Worm (Caenorhabditis elegans) whole organism, young adult: Measurements from ENCODE around the gene C18D4.3.

Experiments used
- B0261.1 ChIP-seq: sonication (generic microtip); optimal IDR thresholded peaks from 2 replicates; lab custom pipeline; 2016; ENCODE audit warnings: mild to moderate bottlenecking, missing genetic modification characterization, moderate library complexity, missing compliant biosample characterization
- C17E4.6 ChIP-seq: fragments of 200-800 bp; sonication (Bioruptor generic); IDR thresholded peaks from 2 replicates; pipeline ENCODE4 v1.3.6; 2022; ENCODE audit warnings: missing genetic modification reagents, missing genetic modification characterization, missing compliant biosample characterization
- D2030.7 ChIP-seq: fragments of 200-800 bp; sonication (Bioruptor generic); IDR thresholded peaks from 2 replicates; pipeline ENCODE4 v1.3.6; 2022; ENCODE audit warnings: missing genetic modification reagents, missing genetic modification characterization, missing compliant biosample characterization
- F10E7.11 ChIP-seq: sonication (generic microtip); optimal IDR thresholded peaks from 2 replicates; lab custom pipeline; 2017; ENCODE audit warnings: mild to moderate bottlenecking, missing genetic modification characterization, moderate library complexity, missing compliant biosample characterization
- F33H1.4 ChIP-seq: fragments of 200-800 bp; sonication (Bioruptor generic); IDR thresholded peaks from 2 replicates; pipeline ENCODE4 v1.3.6; 2022; ENCODE audit warnings: missing genetic modification reagents, missing genetic modification characterization, missing compliant biosample characterization
- F49E8.2 ChIP-seq: sonication (generic microtip); optimal IDR thresholded peaks from 3 replicates; lab custom pipeline; 2017; ENCODE audit warnings: missing genetic modification characterization, mild to moderate bottlenecking, missing compliant biosample characterization, antibody characterized with exemption, moderate library complexity; ENCODE audit not compliant: insufficient read depth
- F52B5.7 ChIP-seq: sonication (generic microtip); optimal IDR thresholded peaks from 2 replicates; lab custom pipeline; 2016; ENCODE audit warnings: mild to moderate bottlenecking, missing genetic modification characterization, missing compliant biosample characterization
- F55B11.4 ChIP-seq: sonication (generic microtip); optimal IDR thresholded peaks from 2 replicates; lab custom pipeline; 2016; ENCODE audit warnings: missing compliant biosample characterization, missing genetic modification characterization, borderline replicate concordance; ENCODE audit not compliant: insufficient read depth
- T07F8.4 ChIP-seq: sonication (generic microtip); optimal IDR thresholded peaks from 2 replicates; lab custom pipeline; 2016; ENCODE audit warnings: mild to moderate bottlenecking, missing genetic modification characterization, moderate library complexity, missing compliant biosample characterization
- T26A5.8 ChIP-seq: sonication (generic microtip); optimal IDR thresholded peaks from 2 replicates; lab custom pipeline; 2016; ENCODE audit warnings: missing genetic modification characterization, missing compliant biosample characterization
- ZK185.1 ChIP-seq: sonication (generic microtip); optimal IDR thresholded peaks from 2 replicates; lab custom pipeline; 2016; ENCODE audit warnings: mild to moderate bottlenecking, missing genetic modification characterization, missing compliant biosample characterization; ENCODE audit not compliant: poor library complexity, severe bottlenecking
- akir-1 ChIP-seq: fragments of 200-800 bp; sonication (Bioruptor generic); optimal IDR thresholded peaks from 2 replicates; lab custom pipeline; 2018; ENCODE audit warnings: mild to moderate bottlenecking, missing genetic modification characterization, moderate library complexity, missing compliant biosample characterization
- ama-1 ChIP-seq, 3 experiments: fragments of 150-350 bp in 1 of 3; sonication (generic microtip) in 2 of 3; optimal IDR thresholded peaks; 2 replicates each; lab custom pipeline; 2014 to 2018; ENCODE audit warnings: missing biosample characterization in 2 of 3, missing genetic modification characterization in 2 of 3, missing genetic modification reagents in 2 of 3
- aptf-2 ChIP-seq: fragments of 200-800 bp; sonication (Bioruptor generic); conservative IDR thresholded peaks from 2 replicates; pipeline ENCODE4 v1.3.6; 2022; ENCODE audit warnings: missing genetic modification reagents, missing genetic modification characterization, missing compliant biosample characterization
- attf-6 ChIP-seq: fragments of 200-800 bp; sonication (Bioruptor generic); IDR thresholded peaks from 2 replicates; pipeline ENCODE4 v1.3.6; 2022; ENCODE audit warnings: missing genetic modification reagents, missing genetic modification characterization, missing compliant biosample characterization
- bed-1 ChIP-seq: fragments of 200-800 bp; sonication (Bioruptor generic); IDR thresholded peaks from 2 replicates; pipeline ENCODE4 v1.3.6; 2022; ENCODE audit warnings: missing genetic modification reagents, missing genetic modification characterization, missing compliant biosample characterization
- ceh-40 ChIP-seq: fragments of 200-800 bp; sonication (Bioruptor generic); IDR thresholded peaks from 2 replicates; pipeline ENCODE4 v1.3.6; 2022; ENCODE audit warnings: missing genetic modification characterization, missing compliant biosample characterization
- ceh-79 ChIP-seq: sonication (generic microtip); optimal IDR thresholded peaks from 2 replicates; lab custom pipeline; 2017; ENCODE audit warnings: mild to moderate bottlenecking, missing genetic modification characterization, missing compliant biosample characterization
- die-1 ChIP-seq: sonication (generic microtip); optimal IDR thresholded peaks from 2 replicates; lab custom pipeline; 2016; ENCODE audit warnings: missing genotype, mild to moderate bottlenecking, missing genetic modification characterization, missing compliant biosample characterization
- ets-4 ChIP-seq: fragments of 200-800 bp; sonication (Bioruptor generic); optimal IDR thresholded peaks from 2 replicates; lab custom pipeline; 2018; ENCODE audit warnings: mild to moderate bottlenecking, missing genetic modification characterization, missing compliant biosample characterization
- fkh-3 ChIP-seq: sonication (generic microtip); optimal IDR thresholded peaks from 2 replicates; lab custom pipeline; 2016; ENCODE audit warnings: mild to moderate bottlenecking, missing genetic modification characterization, missing compliant biosample characterization
- hlh-12 ChIP-seq: sonication (generic microtip); optimal IDR thresholded peaks from 2 replicates; lab custom pipeline; 2016; ENCODE audit warnings: missing genetic modification characterization, missing compliant biosample characterization
- hmg-1.2 ChIP-seq: fragments of 200-800 bp; sonication (Bioruptor generic); IDR thresholded peaks from 2 replicates; pipeline ENCODE4 v1.3.6; 2022; ENCODE audit warnings: missing genetic modification reagents, missing genetic modification characterization, missing compliant biosample characterization
- let-526 ChIP-seq: fragments of 200-800 bp; sonication (Bioruptor generic); IDR thresholded peaks from 2 replicates; pipeline ENCODE4 v1.3.6; 2022; ENCODE audit warnings: missing genetic modification reagents, missing genetic modification characterization, missing compliant biosample characterization
- lin-26 ChIP-seq: fragments of 200-800 bp; sonication (Bioruptor generic); IDR thresholded peaks from 2 replicates; pipeline ENCODE4 v1.3.6; 2022; ENCODE audit warnings: missing genetic modification reagents, missing genetic modification characterization, missing compliant biosample characterization
- lsy-27 ChIP-seq: sonication (generic microtip); optimal IDR thresholded peaks from 2 replicates; lab custom pipeline; 2017; ENCODE audit warnings: missing genetic modification characterization, mild to moderate bottlenecking, missing compliant biosample characterization, antibody characterized with exemption, missing genotype, borderline replicate concordance; ENCODE audit not compliant: insufficient read depth
- madf-3 ChIP-seq: fragments of 200-800 bp; sonication (Bioruptor generic); IDR thresholded peaks from 2 replicates; pipeline ENCODE4 v1.3.6; 2022; ENCODE audit warnings: missing genetic modification reagents, missing genetic modification characterization, missing compliant biosample characterization
- madf-6 ChIP-seq: fragments of 200-800 bp; sonication (Bioruptor generic); IDR thresholded peaks from 2 replicates; pipeline ENCODE4 v1.3.6; 2022; ENCODE audit warnings: missing genetic modification reagents, missing genetic modification characterization, missing compliant biosample characterization
- mes-4 ChIP-seq: sonication (generic microtip); optimal IDR thresholded peaks from 2 replicates; lab custom pipeline; 2016; ENCODE audit warnings: missing genotype, missing genetic modification characterization, missing compliant biosample characterization
- nhr-27 ChIP-seq: fragments of 200-800 bp; sonication (Bioruptor generic); optimal IDR thresholded peaks from 2 replicates; lab custom pipeline; 2018; ENCODE audit warnings: mild to moderate bottlenecking, missing genetic modification characterization, moderate library complexity, missing compliant biosample characterization
- rpc-1 ChIP-seq, 2 experiments: fragments of 150-350 bp in 1 of 2; sonication (generic microtip) in 1 of 2; optimal IDR thresholded peaks; 2 replicates each; lab custom pipeline; 2014 to 2018; ENCODE audit warnings: missing biosample characterization in 1 of 2, missing genetic modification characterization in 1 of 2, missing genetic modification reagents in 1 of 2, missing genotype in 1 of 2
- snpc-1.1 ChIP-seq: sonication (generic microtip); optimal IDR thresholded peaks from 2 replicates; lab custom pipeline; 2017; ENCODE audit warnings: missing genetic modification characterization, mild to moderate bottlenecking, missing compliant biosample characterization, antibody characterized with exemption, moderate library complexity, missing genotype, missing genetic modification reagents; ENCODE audit not compliant: insufficient read depth
- snpc-1.3 ChIP-seq: sonication (generic microtip); optimal IDR thresholded peaks from 2 replicates; lab custom pipeline; 2017; ENCODE audit warnings: missing genetic modification characterization, mild to moderate bottlenecking, missing compliant biosample characterization, antibody characterized with exemption, moderate library complexity, missing genotype, missing genetic modification reagents; ENCODE audit not compliant: insufficient read depth
- snpc-3.4 ChIP-seq: sonication (generic microtip); optimal IDR thresholded peaks from 2 replicates; lab custom pipeline; 2017; ENCODE audit warnings: missing genetic modification characterization, mild to moderate bottlenecking, missing compliant biosample characterization, antibody characterized with exemption, moderate library complexity, missing genotype, missing genetic modification reagents
- tlf-1 ChIP-seq: fragments of 200-800 bp; sonication (Bioruptor generic); optimal IDR thresholded peaks from 2 replicates; lab custom pipeline; 2018; ENCODE audit warnings: mild to moderate bottlenecking, missing genetic modification characterization, missing compliant biosample characterization
- ztf-25 ChIP-seq: fragments of 200-800 bp; sonication (Bioruptor generic); IDR thresholded peaks from 2 replicates; pipeline ENCODE4 v1.3.6; 2022; ENCODE audit warnings: missing genetic modification reagents, missing genetic modification characterization, missing compliant biosample characterization
- ztf-28 ChIP-seq: fragments of 200-800 bp; sonication (Bioruptor generic); IDR thresholded peaks from 2 replicates; pipeline ENCODE4 v1.3.6; 2022; ENCODE audit warnings: missing genetic modification reagents, missing genetic modification characterization, missing compliant biosample characterization

The C18D4.3 gene

DNA sequence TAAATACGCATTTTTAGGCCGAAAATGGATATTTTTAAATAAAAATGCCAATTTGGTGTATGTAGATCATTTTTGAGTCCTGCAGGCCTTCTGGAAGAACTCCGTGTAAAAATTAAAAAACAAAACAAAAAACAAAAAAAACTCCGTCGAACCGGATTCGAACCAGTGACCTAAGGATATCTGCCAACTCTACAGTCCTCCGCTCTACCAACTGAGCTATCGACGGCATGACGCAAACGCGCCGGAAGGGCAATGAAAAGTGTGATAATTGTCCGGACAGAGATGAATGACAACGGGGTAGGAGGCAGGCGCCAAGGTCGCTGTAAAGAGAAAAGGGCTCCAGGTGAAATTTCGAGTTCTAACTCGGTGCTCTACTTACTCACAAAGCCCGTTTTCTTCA lies 9.7 kb upstream of the C18D4.3 start (continued):
- TF ChIP-seq ztf-25, result 0 out of 2 replicates have a peak, but pooled peaks have one; percentile 57
- TF ChIP-seq T07F8.4 (tag; lab: Kevin White, UChicago), result no peak
- TF ChIP-seq nhr-27, result no peak
- TF ChIP-seq F10E7.11, result no peak
- TF ChIP-seq B0261.1, result peak; percentile 80
- TF ChIP-seq akir-1 (GFP tag; lab: Kevin White, UChicago), result no peak
- TF ChIP-seq ztf-28 (GFP tag; lab: Robert Waterston, UW), result no peak
- TF ChIP-seq T26A5.8, result no peak
- TF ChIP-seq mes-4 (tag; lab: Kevin White, UChicago), result no peak
- no peak for TF ChIP-seq ceh-40 (GFP tag; lab: Robert Waterston, UW)
- TF ChIP-seq die-1 (tag; lab: Kevin White, UChicago), result peak; percentile 68
- TF ChIP-seq attf-6 (GFP tag; lab: Robert Waterston, UW), result peak; percentile 78
- peak; percentile 55 for TF ChIP-seq hmg-1.2 (GFP tag; lab: Robert Waterston, UW)
- TF ChIP-seq aptf-2 (GFP tag; lab: Robert Waterston, UW), result 0 out of 2 replicates have a peak, but pooled peaks have one; percentile 22
- TF ChIP-seq fkh-3 (tag; lab: Kevin White, UChicago), result no peak
- no peak for TF ChIP-seq ama-1 (optimal IDR thresholded peaks at IDR 0.05; lab: Kevin White, UChicago)
- TF ChIP-seq ama-1 (GFP tag; optimal IDR thresholded peaks at IDR 0.05; lab: Kevin White, UChicago), result no peak
- TF ChIP-seq tlf-1 (GFP tag; lab: Kevin White, UChicago), result no peak
- 0 out of 2 replicates have a peak, but pooled peaks have one; percentile 18 for TF ChIP-seq D2030.7 (GFP tag; lab: Robert Waterston, UW)
- peak; percentile 69 for TF ChIP-seq lin-26 (GFP tag; lab: Robert Waterston, UW)
- no peak for TF ChIP-seq let-526
- no peak for TF ChIP-seq bed-1 (GFP tag; lab: Robert Waterston, UW)
- TF ChIP-seq C17E4.6 (GFP tag; lab: Robert Waterston, UW), result no peak
- peak; percentile 63 for TF ChIP-seq rpc-1 (optimal IDR thresholded peaks at IDR 0.05; lab: Kevin White, UChicago)
- TF ChIP-seq rpc-1 (tag; optimal IDR thresholded peaks at IDR 0.05; lab: Kevin White, UChicago), result peak; percentile 82

DNA sequence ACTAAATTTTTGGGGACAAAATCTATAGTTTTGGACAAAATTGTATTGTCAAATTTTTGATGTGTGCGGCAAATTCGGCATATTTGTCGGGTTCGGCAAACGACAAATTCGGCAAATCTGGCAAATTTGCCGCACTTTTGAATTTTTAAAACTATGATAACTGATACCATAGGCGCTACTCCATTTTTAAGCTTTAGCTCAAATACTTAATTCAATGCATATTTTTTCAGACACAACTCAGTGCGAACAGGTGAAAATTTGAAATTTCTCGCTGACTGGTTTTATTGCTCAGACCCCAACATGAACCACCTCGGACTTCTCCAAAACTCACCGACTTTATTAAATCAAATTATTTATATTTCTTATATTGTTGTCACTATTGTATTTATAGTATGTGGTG lies 7.7 kb upstream of the C18D4.3 start, which contains the start of gene srz-25:
srz-25 (plus strand) TSS at position 301 of the 400 bp plus-strand sequence.
- TF ChIP-seq hlh-12 (tag; lab: Kevin White, UChicago), result no peak
- no peak for TF ChIP-seq snpc-1.1
- no peak for TF ChIP-seq F33H1.4 (GFP tag; lab: Robert Waterston, UW)
- TF ChIP-seq, all 124 proteins: peak for 0

DNA sequence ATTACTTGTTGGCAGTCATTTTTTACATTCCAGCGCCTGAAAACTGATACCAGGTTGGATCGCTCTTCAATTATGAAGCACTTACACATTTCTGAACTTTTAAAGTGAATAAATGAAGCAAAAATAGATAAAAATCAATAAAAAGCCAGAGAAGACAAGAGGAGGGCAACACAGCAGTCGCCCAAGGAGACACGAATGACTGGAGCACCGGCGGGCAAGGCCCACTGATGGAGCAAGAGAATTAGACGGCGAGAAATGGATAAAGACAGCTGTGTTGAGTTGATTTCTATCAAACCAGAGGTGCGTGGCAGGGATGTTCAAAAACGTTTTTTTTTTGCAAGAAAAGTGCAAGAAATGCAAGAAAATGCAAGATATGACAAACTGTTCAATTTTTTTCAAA lies 6.7 kb upstream of the C18D4.3 start:
- TF ChIP-seq F52B5.7 (no peak), madf-6 (GFP tag; lab: Robert Waterston, UW) (no peak), ets-4 (no peak), snpc-3.4 (tag; lab: Kevin White, UChicago) (no peak), aptf-2 (GFP tag; lab: Robert Waterston, UW) (no peak), ceh-79 (tag; lab: Kevin White, UChicago) (no peak), T26A5.8 (no peak), snpc-1.3 (tag; lab: Kevin White, UChicago) (no peak), F55B11.4 (tag; lab: Kevin White, UChicago) (no peak), madf-3 (GFP tag; lab: Robert Waterston, UW) (no peak), lsy-27 (tag; lab: Kevin White, UChicago) (no peak), F49E8.2 (tag; lab: Kevin White, UChicago) (no peak), ZK185.1 (tag; lab: Kevin White, UChicago) (no peak)
